Comparison of ENCODE assay signal across 3 fruit fly cellular contexts in the genomic region with DNA sequence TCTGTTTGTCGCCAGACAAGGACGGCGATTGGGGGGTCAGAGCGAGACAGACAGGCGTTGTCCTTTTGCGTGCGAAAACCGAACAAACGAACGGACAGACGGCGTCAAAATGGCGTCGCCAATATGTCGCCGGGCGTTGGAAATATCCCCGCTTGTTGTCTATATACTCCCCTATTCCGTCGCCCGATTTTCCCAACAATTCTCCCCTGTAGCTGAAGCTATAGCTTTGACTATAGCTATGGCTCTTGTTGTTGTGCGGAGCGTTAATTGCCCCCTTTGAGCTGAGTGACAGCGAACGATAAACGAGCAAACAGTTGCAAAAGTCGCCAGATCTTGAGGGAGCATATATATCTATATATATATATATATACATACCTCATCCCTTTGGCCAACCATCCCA.
A peak's percentile ranks its signal among the peaks of the same experiment; 100 is the strongest.
TF ChIP-seq lines count a peak whose summit lies in the region.

No protein-coding gene starts in this region.

- TF ChIP-seq CTCF in whole organism, embryonic (GFP tag; optimal IDR thresholded peaks at IDR 0.05; lab: Kevin White, UChicago) = no peak

TF ChIP-seq in whole organism, embryonic, 481 proteins besides CTCF, POLR2A, EP300 and RAD21:
- peak; percentile 98 for TF ChIP-seq CG13894 (tag; optimal IDR thresholded peaks at IDR 0.05; lab: Kevin White, UChicago)
- no peak for TF ChIP-seq usp (GFP tag; optimal IDR thresholded peaks at IDR 0.05; lab: Kevin White, UChicago)
TF ChIP-seq in whole organism, embryonic: peak in this region for 1.

TF ChIP-seq in whole organism, prepupa, 60 proteins besides CTCF, POLR2A, EP300 and RAD21:
- TF ChIP-seq Eip78C (GFP tag; lab: Kevin White, UChicago) = peak; percentile 13
- TF ChIP-seq Blimp-1 (GFP tag; optimal IDR thresholded peaks at IDR 0.05; lab: Kevin White, UChicago) = no peak

TF ChIP-seq in whole organism, pupa, 21 proteins besides CTCF, POLR2A, EP300 and RAD21:
- TF ChIP-seq CG8159 (tag; optimal IDR thresholded peaks at IDR 0.05; lab: Kevin White, UChicago) (no peak), CG13204 (GFP tag; optimal IDR thresholded peaks at IDR 0.05; lab: Kevin White, UChicago) (no peak), CG10348 (GFP tag; IDR thresholded peaks at IDR 0.05; lab: Robert Waterston, UW) (no peak), CG12605 (GFP tag; IDR thresholded peaks at IDR 0.05; lab: Robert Waterston, UW) (no peak), Ets98B (GFP tag; IDR thresholded peaks at IDR 0.05; lab: Robert Waterston, UW) (no peak), CG4496 (GFP tag; IDR thresholded peaks at IDR 0.05; lab: Robert Waterston, UW) (no peak), CG8301 (tag; optimal IDR thresholded peaks at IDR 0.05; lab: Kevin White, UChicago) (no peak), Snoo (tag; optimal IDR thresholded peaks at IDR 0.05; lab: Kevin White, UChicago) (no peak), CG32121 (GFP tag; IDR thresholded peaks at IDR 0.05; lab: Robert Waterston, UW) (peak; percentile 22; the same call in 1 of the 2 replicates)
TF ChIP-seq in whole organism, pupa: peak in this region for 1.
